Worm (Caenorhabditis elegans): ENCODE data around the gene srv-2.

DNA sequence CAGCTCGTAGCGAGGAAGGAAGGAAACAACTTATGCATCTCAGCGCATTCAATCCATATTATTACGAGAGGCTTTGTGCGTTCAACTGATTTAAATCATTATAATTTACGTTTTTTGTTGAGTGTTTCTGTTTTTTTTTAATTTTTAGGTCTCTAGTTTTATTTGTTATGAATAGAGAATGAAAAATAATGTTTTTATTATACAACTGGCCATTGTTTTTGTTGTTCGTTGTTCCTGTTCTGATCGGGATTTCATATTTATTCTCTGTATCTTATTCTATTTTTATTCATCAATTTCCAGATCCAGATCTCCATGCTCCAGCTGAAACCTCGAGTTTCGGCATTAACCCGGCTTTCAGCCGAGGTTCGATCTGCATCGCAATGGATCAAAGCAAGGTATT, 19.8 kb downstream of the srv-2 start, which contains the start of gene mrps-22:
- no peak for TF ChIP-seq him-1 (tag; optimal IDR thresholded peaks at IDR 0.05)
- no peak for TF ChIP-seq dao-5 (tag; optimal IDR thresholded peaks at IDR 0.05)

All from whole organism, L4/young adult.